Fruit fly (Drosophila melanogaster) S2 (cell line): ENCODE measurements around the gene dlp.
A peak's percentile ranks its signal among the peaks of the same experiment; 100 is the strongest.

ENCODE experiments used
- CG8478 ChIP-seq: fragments of >200 bp; optimal IDR thresholded peaks from 2 replicates; lab custom pipeline; 2018
- CTCF ChIP-seq, 2 experiments: fragments of >200 bp; optimal IDR thresholded peaks; 2 replicates each; lab custom pipeline; 2018

The dlp gene

dm6 chr3L:14654737-14655136, 22.3 kb downstream of the dlp start:
- TF ChIP-seq CTCF (optimal IDR thresholded peaks at IDR 0.05; lab: Kevin White, UChicago) (no peak), CG8478 (lab: Kevin White, UChicago) (no peak)

DNA sequence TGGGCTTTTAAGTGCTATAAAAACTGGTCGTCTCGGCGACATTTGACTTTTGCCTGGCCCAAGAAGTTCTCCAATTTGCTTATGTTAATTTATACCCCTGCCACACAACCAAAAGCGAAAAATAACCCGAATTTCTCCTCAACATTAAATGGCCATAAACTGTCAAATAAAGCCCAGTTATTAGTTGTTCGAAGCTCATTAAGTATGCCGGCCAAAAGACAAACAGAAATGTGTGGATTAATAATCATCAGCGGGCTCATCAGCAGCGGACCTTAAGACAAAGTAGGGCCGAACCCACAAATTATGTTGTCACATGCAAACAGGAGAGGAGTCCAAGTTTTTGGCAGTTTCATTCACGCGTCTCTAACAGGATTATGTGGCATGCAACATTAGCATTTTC, 22.8 kb downstream of the dlp start:
- TF ChIP-seq CG8478 (lab: Kevin White, UChicago), result no peak
- TF ChIP-seq CTCF (optimal IDR thresholded peaks at IDR 0.05; lab: Kevin White, UChicago), result no peak

DNA sequence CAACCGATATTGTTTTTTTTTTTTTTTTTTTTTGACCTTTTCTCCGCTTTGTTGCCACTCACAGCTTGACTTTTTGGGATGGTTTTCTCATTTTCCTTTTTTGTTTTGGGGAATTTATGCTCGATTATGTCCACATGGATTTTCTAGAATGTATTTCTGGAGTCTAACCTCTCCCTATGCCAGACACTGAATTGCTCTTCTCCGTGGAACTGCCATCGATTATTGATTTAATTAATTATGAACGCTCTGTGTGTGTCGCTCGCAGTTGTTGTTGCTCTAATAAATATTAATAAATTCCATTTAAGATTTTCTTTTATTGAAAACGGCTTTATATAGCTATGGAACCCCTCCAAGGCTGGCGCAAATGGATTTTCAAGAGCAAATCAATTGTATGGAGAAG, 23.3 kb downstream of the dlp start:
- TF ChIP-seq CTCF (optimal IDR thresholded peaks at IDR 0.05; lab: Kevin White, UChicago), result no peak
- TF ChIP-seq CG8478 (lab: Kevin White, UChicago), result no peak

DNA sequence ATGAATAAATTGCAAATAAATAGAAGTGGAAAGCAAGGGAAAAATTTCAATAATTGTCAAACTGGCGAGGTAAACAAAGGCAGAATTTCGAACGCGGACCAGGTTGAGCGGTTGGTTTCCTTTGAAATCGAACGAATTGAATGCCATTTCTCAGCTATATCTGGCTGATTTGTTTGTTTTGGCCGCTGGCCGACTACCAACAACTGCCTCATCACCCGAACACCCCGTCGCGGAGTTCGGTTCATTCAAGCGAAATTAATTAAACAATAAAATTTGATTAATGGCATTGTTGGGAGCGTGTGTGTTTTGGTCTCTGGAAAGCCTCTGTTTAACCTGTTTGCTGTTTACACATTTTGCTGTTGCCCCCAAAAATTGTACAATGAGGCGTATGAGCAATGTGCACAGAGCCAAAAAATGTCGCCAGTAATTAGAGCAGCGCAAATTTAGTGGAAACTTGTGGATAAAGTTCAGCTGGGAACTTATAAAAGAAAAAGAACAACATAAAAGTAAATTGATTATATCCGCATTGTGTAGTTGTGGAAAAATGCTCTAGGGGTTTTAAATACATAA, 25.2 kb downstream of the dlp start:
- TF ChIP-seq CG8478 (lab: Kevin White, UChicago) (no peak), CTCF (optimal IDR thresholded peaks at IDR 0.05; lab: Kevin White, UChicago) (no peak)

- TF ChIP-seq CTCF (optimal IDR thresholded peaks at IDR 0.05; lab: Kevin White, UChicago) (no peak), CG8478 (lab: Kevin White, UChicago) (no peak)
Observed at dm6 chr3L:14659954-14660907, 27.8 kb downstream of the dlp start.

DNA sequence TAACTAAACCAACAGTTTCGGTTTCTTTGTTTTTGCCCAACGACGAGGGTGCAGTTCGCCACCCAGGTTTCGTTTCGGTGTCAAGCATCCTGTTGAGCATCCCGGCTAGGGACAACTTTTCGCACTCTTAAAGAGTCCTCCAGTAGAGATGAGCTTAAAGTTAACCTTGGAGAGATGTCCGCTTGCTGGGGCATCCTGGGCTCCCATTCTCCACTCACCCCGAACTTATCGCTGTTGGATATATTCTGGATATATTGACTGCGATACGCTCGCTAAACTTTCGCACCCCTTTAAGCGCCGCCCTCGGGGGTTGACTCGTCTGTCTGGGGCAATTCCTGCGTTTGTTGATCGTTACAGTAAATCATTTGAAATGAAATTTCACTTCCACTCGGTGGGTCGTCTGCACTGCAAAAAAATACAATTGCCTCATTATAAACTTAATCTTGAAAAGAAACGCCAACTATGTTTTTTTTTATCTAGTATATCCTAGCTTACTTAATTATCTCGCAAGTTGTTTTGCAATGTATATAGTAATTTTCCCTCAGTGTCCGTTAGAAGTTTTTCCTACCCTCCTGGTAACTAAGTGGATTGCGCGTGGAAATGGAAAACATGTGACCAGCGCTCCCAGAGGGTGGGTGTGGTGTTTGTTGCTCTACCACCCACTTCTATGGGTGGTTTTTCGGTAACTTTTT, 29.3 kb downstream of the dlp start:
- no peak for TF ChIP-seq CG8478 (lab: Kevin White, UChicago)
- no peak for TF ChIP-seq CTCF (optimal IDR thresholded peaks at IDR 0.05; lab: Kevin White, UChicago)

dm6 chr3L:14663750-14664149, 31.3 kb downstream of the dlp start:
- no peak for TF ChIP-seq CTCF (optimal IDR thresholded peaks at IDR 0.05; lab: Kevin White, UChicago)
- TF ChIP-seq CG8478 (lab: Kevin White, UChicago), result no peak

dm6 chr3L:14664390-14664789, 32.0 kb downstream of the dlp start:
- TF ChIP-seq CG8478 (lab: Kevin White, UChicago), result no peak
- TF ChIP-seq CTCF (optimal IDR thresholded peaks at IDR 0.05; lab: Kevin White, UChicago), result no peak

DNA sequence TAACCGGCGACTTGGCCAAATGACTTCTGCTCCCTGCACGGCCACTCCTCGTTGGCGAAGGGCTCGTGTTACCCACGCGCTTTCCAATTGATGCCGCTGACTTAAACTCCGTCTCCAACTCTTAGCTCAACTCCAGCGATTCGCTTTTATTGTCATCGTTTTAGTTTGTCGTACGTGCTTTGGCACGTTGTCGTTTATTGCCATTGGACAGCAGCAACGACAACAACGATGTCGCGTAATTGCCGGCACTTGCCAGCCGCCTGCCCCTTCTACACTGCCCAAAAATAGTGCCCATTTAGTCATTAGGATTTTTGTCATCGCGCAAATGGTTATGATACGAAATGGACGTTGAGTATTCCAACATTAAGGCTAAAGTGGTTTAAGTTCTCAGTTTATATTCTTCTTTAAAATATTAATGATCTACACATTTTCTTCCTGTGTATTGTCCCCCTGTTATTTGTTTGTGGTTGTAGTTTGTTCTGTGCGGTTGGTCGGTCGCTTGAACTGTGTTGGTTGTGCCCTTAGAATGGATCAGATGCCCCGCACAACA, 33.5 kb downstream of the dlp start:
- TF ChIP-seq CG8478 (lab: Kevin White, UChicago) (no peak), CTCF (optimal IDR thresholded peaks at IDR 0.05; lab: Kevin White, UChicago) (no peak)

- no peak for TF ChIP-seq CG8478 (lab: Kevin White, UChicago)
- TF ChIP-seq CTCF (optimal IDR thresholded peaks at IDR 0.05; lab: Kevin White, UChicago), result no peak
Observed at dm6 chr3L:14668638-14669037, 36.2 kb downstream of the dlp start.

- TF ChIP-seq CG8478 (lab: Kevin White, UChicago) (no peak), CTCF (optimal IDR thresholded peaks at IDR 0.05; lab: Kevin White, UChicago) (peak; percentile 88 to 94)
Observed at dm6 chr3L:14671546-14671945, 39.1 kb downstream of the dlp start.

DNA sequence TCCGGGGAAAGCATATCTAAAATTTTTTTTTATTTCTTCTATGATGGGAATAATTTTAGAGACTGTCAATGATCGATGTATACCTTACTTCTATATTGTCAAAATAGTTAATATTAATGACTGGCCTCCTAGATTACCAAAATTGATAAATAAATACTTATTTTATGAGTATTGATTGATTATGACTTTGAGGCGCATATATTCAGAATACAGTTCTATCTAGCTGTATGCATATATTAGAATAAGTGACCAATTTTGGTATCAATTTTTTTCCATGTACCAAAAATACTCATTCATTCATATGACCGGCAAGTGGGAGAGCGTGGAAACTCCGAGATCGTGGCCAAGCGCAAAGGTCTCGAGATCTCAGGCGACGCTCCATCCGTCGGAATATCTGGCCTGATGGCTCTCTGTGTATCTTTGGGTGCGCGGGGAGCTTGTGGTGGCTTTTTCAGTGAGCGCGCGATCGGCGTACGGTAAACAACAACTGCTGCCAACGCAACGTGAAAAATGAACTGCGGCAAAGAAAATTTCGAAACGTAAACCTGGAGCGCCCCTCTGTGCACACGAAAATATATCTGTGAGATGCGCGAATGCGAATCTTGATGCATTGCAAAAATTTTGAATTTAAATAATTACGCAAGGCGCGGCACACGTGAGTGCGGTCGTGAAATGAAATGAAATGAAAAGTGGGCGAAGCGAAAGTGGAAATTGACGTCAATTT, 40.1 kb downstream of the dlp start, which contains the start of the genes CG43121 and ome:
TSS of gene CG43121 (minus strand) at position 51 of the 724 bp plus-strand sequence.
TSS of gene ome (plus strand) at position 453 of the 724 bp plus-strand sequence.
- no peak for TF ChIP-seq CTCF (optimal IDR thresholded peaks at IDR 0.05; lab: Kevin White, UChicago)
- TF ChIP-seq CG8478 (lab: Kevin White, UChicago), result no peak

- TF ChIP-seq CTCF (optimal IDR thresholded peaks at IDR 0.05; lab: Kevin White, UChicago) (peak; percentile 45 to 60), CG8478 (lab: Kevin White, UChicago) (no peak)
Observed at dm6 chr3L:14673740-14674463, 41.5 kb downstream of the dlp start.
